Worm (Caenorhabditis elegans) whole organism, midembryonic: ENCODE data around the gene col-167.

Experiments
- T22C8.4 ChIP-seq: fragments of 200-800 bp; sonication (Bioruptor generic); IDR thresholded peaks from 2 replicates; pipeline ENCODE4 v1.3.6; 2022; ENCODE audit warnings: missing genetic modification characterization, missing compliant biosample characterization
- cog-1 ChIP-seq: sonication (generic microtip); optimal IDR thresholded peaks from 2 replicates; lab custom pipeline; 2016; ENCODE audit warnings: missing genetic modification characterization, missing compliant biosample characterization
- flt-1 ChIP-seq: fragments of 200-800 bp; sonication (Bioruptor generic); IDR thresholded peaks from 2 replicates; pipeline ENCODE4 v1.3.6; 2022; ENCODE audit warnings: missing genetic modification characterization, missing compliant biosample characterization
- klf-2 ChIP-seq: fragments of 200-800 bp; sonication (Bioruptor generic); conservative IDR thresholded peaks from 2 replicates; pipeline ENCODE4 v1.3.6; 2022; ENCODE audit warnings: missing genetic modification reagents, missing genetic modification characterization, missing compliant biosample characterization
- med-1 ChIP-seq: sonication (generic microtip); optimal IDR thresholded peaks from 2 replicates; lab custom pipeline; 2017; ENCODE audit warnings: missing genetic modification characterization, mild to moderate bottlenecking, missing compliant biosample characterization, antibody characterized with exemption, missing genetic modification reagents; ENCODE audit not compliant: insufficient read depth
- ref-1 ChIP-seq: fragments of 200-800 bp; sonication (Bioruptor generic); conservative IDR thresholded peaks from 2 replicates; pipeline ENCODE4 v1.3.6; 2022; ENCODE audit warnings: missing genetic modification reagents, missing genetic modification characterization, missing compliant biosample characterization
- tab-1 ChIP-seq: fragments of 200-800 bp; sonication (Bioruptor generic); IDR thresholded peaks from 2 replicates; pipeline ENCODE4 v1.3.6; 2022; ENCODE audit warnings: missing genetic modification characterization, missing compliant biosample characterization
- ztf-23 ChIP-seq: fragments of 200-800 bp; sonication (Bioruptor generic); IDR thresholded peaks from 2 replicates; pipeline ENCODE4 v1.3.6; 2022; ENCODE audit warnings: missing genetic modification reagents, missing genetic modification characterization, missing compliant biosample characterization
- ztf-29 ChIP-seq: fragments of 200-800 bp; sonication (Bioruptor generic); IDR thresholded peaks from 2 replicates; pipeline ENCODE4 v1.3.6; 2022; ENCODE audit warnings: missing genetic modification reagents, missing genetic modification characterization, missing compliant biosample characterization

The col-167 gene

ce11 chrX:6341513-6341912, 18.2 kb downstream of the col-167 start, which contains the start of gene C03B1.7:
Gene C03B1.7, plus strand, starts transcription at chrX:6341813.
- TF ChIP-seq ztf-23 (GFP tag; lab: Robert Waterston, UW): no peak
- no peak for TF ChIP-seq tab-1 (GFP tag; lab: Robert Waterston, UW)
- TF ChIP-seq klf-2 (GFP tag; lab: Robert Waterston, UW): no peak
- TF ChIP-seq flt-1: no peak
- TF ChIP-seq cog-1: no peak
- no peak for TF ChIP-seq med-1 (GFP tag; lab: Kevin White, UChicago)
- TF ChIP-seq ztf-29 (GFP tag; lab: Robert Waterston, UW): no peak
- no peak for TF ChIP-seq ref-1
- TF ChIP-seq T22C8.4 (GFP tag; lab: Robert Waterston, UW): no peak

- no peak for TF ChIP-seq ref-1
- TF ChIP-seq flt-1: no peak
- TF ChIP-seq med-1 (GFP tag; lab: Kevin White, UChicago): no peak
Measured at ce11 chrX:6345785-6346184, 22.5 kb downstream of the col-167 start.

ce11 chrX:6347013-6347412, 23.7 kb downstream of the col-167 start, which contains the start of gene C03B1.9:
Gene C03B1.9, minus strand, starts transcription at chrX:6347113.
- TF ChIP-seq T22C8.4 (GFP tag; lab: Robert Waterston, UW) (no peak), ztf-23 (GFP tag; lab: Robert Waterston, UW) (no peak), klf-2 (GFP tag; lab: Robert Waterston, UW) (no peak), med-1 (GFP tag; lab: Kevin White, UChicago) (no peak), cog-1 (no peak), ref-1 (no peak), ztf-29 (GFP tag; lab: Robert Waterston, UW) (no peak), flt-1 (no peak), tab-1 (GFP tag; lab: Robert Waterston, UW) (no peak)

ce11 chrX:6350016-6350415, 26.7 kb downstream of the col-167 start, which contains the start of gene C03B1.6:
Gene C03B1.6, plus strand, starts transcription at chrX:6350316.
- no peak for TF ChIP-seq ref-1
- no peak for TF ChIP-seq flt-1
- no peak for TF ChIP-seq ztf-23 (GFP tag; lab: Robert Waterston, UW)
- TF ChIP-seq ztf-29 (GFP tag; lab: Robert Waterston, UW): no peak
- TF ChIP-seq tab-1 (GFP tag; lab: Robert Waterston, UW): no peak
- no peak for TF ChIP-seq med-1 (GFP tag; lab: Kevin White, UChicago)
- no peak for TF ChIP-seq cog-1
- no peak for TF ChIP-seq T22C8.4 (GFP tag; lab: Robert Waterston, UW)
- TF ChIP-seq klf-2 (GFP tag; lab: Robert Waterston, UW): no peak

- TF ChIP-seq flt-1 (no peak), klf-2 (GFP tag; lab: Robert Waterston, UW) (no peak), ref-1 (no peak), tab-1 (GFP tag; lab: Robert Waterston, UW) (no peak), cog-1 (no peak), ztf-23 (GFP tag; lab: Robert Waterston, UW) (no peak), ztf-29 (GFP tag; lab: Robert Waterston, UW) (no peak), T22C8.4 (GFP tag; lab: Robert Waterston, UW) (no peak), med-1 (GFP tag; lab: Kevin White, UChicago) (no peak)
Measured at ce11 chrX:6353763-6354162, 30.5 kb downstream of the col-167 start.

- no peak for TF ChIP-seq ztf-23 (GFP tag; lab: Robert Waterston, UW)
- TF ChIP-seq med-1 (GFP tag; lab: Kevin White, UChicago): no peak
- TF ChIP-seq klf-2 (GFP tag; lab: Robert Waterston, UW): no peak
- TF ChIP-seq flt-1: no peak
- no peak for TF ChIP-seq ref-1
- no peak for TF ChIP-seq ztf-29 (GFP tag; lab: Robert Waterston, UW)
- no peak for TF ChIP-seq T22C8.4 (GFP tag; lab: Robert Waterston, UW)
- no peak for TF ChIP-seq cog-1
- no peak for TF ChIP-seq tab-1 (GFP tag; lab: Robert Waterston, UW)
Measured at ce11 chrX:6355030-6355635, 31.8 kb downstream of the col-167 start, which contains the start of gene C03B1.5. Gene C03B1.5, plus strand, starts transcription at chrX:6355585.

- TF ChIP-seq T22C8.4 (GFP tag; lab: Robert Waterston, UW): no peak
- TF ChIP-seq ref-1: no peak
- no peak for TF ChIP-seq med-1 (GFP tag; lab: Kevin White, UChicago)
- TF ChIP-seq ztf-23 (GFP tag; lab: Robert Waterston, UW): no peak
- TF ChIP-seq flt-1: no peak
- TF ChIP-seq cog-1: no peak
- TF ChIP-seq klf-2 (GFP tag; lab: Robert Waterston, UW): no peak
- TF ChIP-seq ztf-29 (GFP tag; lab: Robert Waterston, UW): no peak
- no peak for TF ChIP-seq tab-1 (GFP tag; lab: Robert Waterston, UW)
Measured at ce11 chrX:6357772-6358171, 34.5 kb downstream of the col-167 start, which contains the start of gene C03B1.10. Gene C03B1.10, minus strand, starts transcription at chrX:6357872.

ce11 chrX:6360077-6360476, 36.8 kb downstream of the col-167 start:
- TF ChIP-seq klf-2 (GFP tag; lab: Robert Waterston, UW) (no peak), ztf-23 (GFP tag; lab: Robert Waterston, UW) (no peak), tab-1 (GFP tag; lab: Robert Waterston, UW) (no peak), T22C8.4 (GFP tag; lab: Robert Waterston, UW) (no peak), ztf-29 (GFP tag; lab: Robert Waterston, UW) (no peak), flt-1 (no peak), ref-1 (no peak), cog-1 (no peak), med-1 (GFP tag; lab: Kevin White, UChicago) (no peak)

ce11 chrX:6360658-6361057, 37.4 kb downstream of the col-167 start, which contains the start of gene C03B1.14:
Gene C03B1.14, minus strand, starts transcription at chrX:6360758.
- TF ChIP-seq ztf-23 (GFP tag; lab: Robert Waterston, UW): no peak
- TF ChIP-seq cog-1: no peak
- TF ChIP-seq flt-1: no peak

ce11 chrX:6364196-6364595, 40.9 kb downstream of the col-167 start, which contains the start of gene C03B1.4:
Gene C03B1.4, plus strand, starts transcription at chrX:6364496.
- no peak for TF ChIP-seq med-1 (GFP tag; lab: Kevin White, UChicago)
- no peak for TF ChIP-seq ztf-23 (GFP tag; lab: Robert Waterston, UW)
- no peak for TF ChIP-seq T22C8.4 (GFP tag; lab: Robert Waterston, UW)
